Worm (Caenorhabditis elegans): ENCODE data around the gene lipl-5.

ce11 chrV:343128-343527 is 42.4 kb upstream of the lipl-5 start, which contains the start of gene wago-10:
- TF ChIP-seq nhr-76 (tag; optimal IDR thresholded peaks at IDR 0.05) (no peak), nhr-77 (tag; optimal IDR thresholded peaks at IDR 0.05) (no peak), lin-39 (tag; optimal IDR thresholded peaks at IDR 0.05) (no peak), snpc-4 (tag; optimal IDR thresholded peaks at IDR 0.05) (no peak), ztf-4 (tag; optimal IDR thresholded peaks at IDR 0.05) (no peak), unc-39 (tag; optimal IDR thresholded peaks at IDR 0.05) (no peak), unc-62 (GFP tag; optimal IDR thresholded peaks at IDR 0.05) (no peak), ceh-28 (tag; optimal IDR thresholded peaks at IDR 0.05) (no peak), skn-1 (tag; optimal IDR thresholded peaks at IDR 0.05) (no peak), nhr-11 (tag; optimal IDR thresholded peaks at IDR 0.05) (no peak)

Data from whole organism, L3 larva.